Worm (Caenorhabditis elegans) whole organism, L1 larva: ENCODE data around the gene cut-4.

Experiments
- ama-1 ChIP-seq: fragments of 150-350 bp; optimal IDR thresholded peaks from 2 replicates; lab custom pipeline; 2014
- fkh-4 ChIP-seq: sonication (generic microtip); optimal IDR thresholded peaks from 2 replicates; lab custom pipeline; 2016; ENCODE audit warnings: missing compliant biosample characterization, missing genetic modification characterization, borderline replicate concordance
- fos-1 ChIP-seq: fragments of 150-350 bp; optimal IDR thresholded peaks from 2 replicates; lab custom pipeline; 2014; ENCODE audit warnings: missing biosample characterization, missing genetic modification characterization
- mep-1 ChIP-seq: fragments of 150-350 bp; optimal IDR thresholded peaks from 2 replicates; lab custom pipeline; 2014; ENCODE audit warnings: missing biosample characterization, missing genetic modification characterization
- nhr-77 ChIP-seq: fragments of 150-350 bp; optimal IDR thresholded peaks from 2 replicates; lab custom pipeline; 2014; ENCODE audit warnings: missing biosample characterization, missing genetic modification characterization

DNA sequence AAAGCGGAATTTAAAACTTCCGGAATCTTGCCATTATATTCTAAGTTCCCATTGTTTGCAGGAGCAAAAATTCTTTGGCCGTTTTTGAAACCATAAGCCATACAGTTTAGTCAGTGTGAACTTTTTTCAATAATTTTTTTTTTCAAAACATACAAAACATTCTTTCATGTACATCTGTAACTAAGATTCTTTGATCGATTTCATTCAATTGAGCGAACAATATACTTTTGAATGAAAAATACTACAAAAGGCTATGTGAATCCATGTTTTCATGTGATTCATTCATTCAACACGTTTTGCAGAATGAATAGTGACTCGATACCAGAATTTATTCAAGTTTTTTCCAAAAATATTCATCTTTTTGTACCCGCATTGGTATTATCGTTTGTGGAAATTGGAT lies 50.8 kb downstream of the cut-4 start, which contains the start of gene ZK666.15:
- TF ChIP-seq ama-1 (lab: Kevin White, UChicago) = no peak
- TF ChIP-seq nhr-77 (tag; lab: Kevin White, UChicago) = no peak
- TF ChIP-seq mep-1 (tag; lab: Kevin White, UChicago) = no peak
- TF ChIP-seq fos-1 (tag; lab: Kevin White, UChicago) = no peak
- TF ChIP-seq fkh-4 (tag; lab: Kevin White, UChicago) = no peak
